Worm (Caenorhabditis elegans): ENCODE measurements around the gene pqn-71.

pqn-71 gene

ce11 chrV:15465032-15465727 is at the start of gene pqn-71:
Gene pqn-71 (plus strand): TSS chrV:15465677.
- TF ChIP-seq F13C5.2 (tag; optimal IDR thresholded peaks at IDR 0.05) (peak; percentile 93), aly-1 (tag; optimal IDR thresholded peaks at IDR 0.05) (peak; percentile 81), hmg-4 (GFP tag; optimal IDR thresholded peaks at IDR 0.05) (peak; percentile 94), tra-4 (tag; optimal IDR thresholded peaks at IDR 0.05) (peak; percentile 77), ceh-13 (GFP tag; optimal IDR thresholded peaks at IDR 0.05) (peak; percentile 55), scrt-1 (GFP tag; IDR thresholded peaks at IDR 0.05) (peak; percentile 83), hnd-1 (tag; optimal IDR thresholded peaks at IDR 0.05) (peak; percentile 69), ama-1 (optimal IDR thresholded peaks at IDR 0.05) (no peak), sea-1 (GFP tag; conservative IDR thresholded peaks at IDR 0.05) (peak; percentile 86), pes-1 (GFP tag; IDR thresholded peaks at IDR 0.05) (peak; percentile 86), ets-7 (tag; optimal IDR thresholded peaks at IDR 0.05) (peak; percentile 67), tbx-37 (GFP tag; conservative IDR thresholded peaks at IDR 0.05) (peak; percentile 72), tbx-11 (GFP tag; IDR thresholded peaks at IDR 0.05) (peak; percentile 78), flt-1 (GFP tag; IDR thresholded peaks at IDR 0.05) (peak; percentile 67), B0310.2 (tag; optimal IDR thresholded peaks at IDR 0.05) (peak; percentile 57), hmbx-1 (tag; optimal IDR thresholded peaks at IDR 0.05) (peak; percentile 65), ceh-36 (tag; optimal IDR thresholded peaks at IDR 0.05) (peak; percentile 74)

DNA sequence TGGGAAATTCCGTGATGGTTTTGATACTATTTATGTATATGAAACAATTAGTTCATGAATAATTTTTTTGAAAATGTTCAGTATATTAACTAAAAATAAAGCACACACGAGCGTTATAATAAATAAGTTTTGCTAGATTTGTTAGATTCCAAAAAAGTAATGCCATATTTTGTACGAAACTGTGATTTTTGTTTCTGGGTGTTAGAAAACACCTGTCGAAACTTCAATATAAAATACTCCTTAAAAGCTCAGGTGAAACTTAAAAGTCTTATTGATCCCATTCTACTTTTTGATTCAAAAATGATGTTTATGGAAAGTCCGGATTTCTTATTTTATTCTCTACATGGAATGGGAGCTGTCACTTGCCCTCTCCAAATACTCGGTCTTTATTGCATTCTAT is 49.5 kb upstream of the pqn-71 start, which contains the start of gene srh-265:
Gene srh-265 (plus strand): TSS at position 301 of the 400 bp plus-strand sequence.
- no peak for TF ChIP-seq aly-1 (tag; optimal IDR thresholded peaks at IDR 0.05)
- TF ChIP-seq scrt-1 (GFP tag; IDR thresholded peaks at IDR 0.05) = no peak
- TF ChIP-seq tbx-37 (GFP tag; conservative IDR thresholded peaks at IDR 0.05) = no peak

DNA sequence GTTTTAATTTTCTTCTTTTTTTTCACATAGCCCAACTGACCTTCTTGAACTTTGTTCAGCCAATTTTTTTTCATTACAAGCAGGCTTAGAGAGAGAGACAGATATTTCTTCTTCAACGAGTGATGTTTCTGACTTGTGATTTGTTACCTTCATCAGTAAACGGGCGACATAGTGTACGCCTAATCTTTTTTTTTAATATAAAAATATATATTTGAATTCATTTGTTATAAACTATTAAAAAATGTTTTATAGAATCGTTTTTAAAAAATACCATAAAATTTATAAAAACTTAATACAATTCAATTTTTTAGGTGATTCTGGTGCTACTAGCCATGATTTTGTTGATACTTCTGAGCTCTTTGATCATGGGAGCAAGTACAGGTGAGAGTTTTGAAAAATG is 47.7 kb upstream of the pqn-71 start, which contains the start of gene T06E6.10:
Gene T06E6.10 (plus strand): TSS at position 301 of the 400 bp plus-strand sequence.
- TF ChIP-seq ama-1 (optimal IDR thresholded peaks at IDR 0.05) = no peak
- no peak for TF ChIP-seq ceh-36 (tag; optimal IDR thresholded peaks at IDR 0.05)
- no peak for TF ChIP-seq B0310.2 (tag; optimal IDR thresholded peaks at IDR 0.05)
- TF ChIP-seq ceh-13 (GFP tag; optimal IDR thresholded peaks at IDR 0.05) = no peak
- TF ChIP-seq ets-7 (tag; optimal IDR thresholded peaks at IDR 0.05) = no peak
- no peak for TF ChIP-seq flt-1 (GFP tag; IDR thresholded peaks at IDR 0.05)
- no peak for TF ChIP-seq hnd-1 (tag; optimal IDR thresholded peaks at IDR 0.05)
- no peak for TF ChIP-seq hmbx-1 (tag; optimal IDR thresholded peaks at IDR 0.05)
- TF ChIP-seq F13C5.2 (tag; optimal IDR thresholded peaks at IDR 0.05) = no peak
- no peak for TF ChIP-seq hmg-4 (GFP tag; optimal IDR thresholded peaks at IDR 0.05)
- no peak for TF ChIP-seq scrt-1 (GFP tag; IDR thresholded peaks at IDR 0.05)
- no peak for TF ChIP-seq tra-4 (tag; optimal IDR thresholded peaks at IDR 0.05)
- TF ChIP-seq aly-1 (tag; optimal IDR thresholded peaks at IDR 0.05) = no peak
- no peak for TF ChIP-seq pes-1 (GFP tag; IDR thresholded peaks at IDR 0.05)
- no peak for TF ChIP-seq tbx-11 (GFP tag; IDR thresholded peaks at IDR 0.05)

DNA sequence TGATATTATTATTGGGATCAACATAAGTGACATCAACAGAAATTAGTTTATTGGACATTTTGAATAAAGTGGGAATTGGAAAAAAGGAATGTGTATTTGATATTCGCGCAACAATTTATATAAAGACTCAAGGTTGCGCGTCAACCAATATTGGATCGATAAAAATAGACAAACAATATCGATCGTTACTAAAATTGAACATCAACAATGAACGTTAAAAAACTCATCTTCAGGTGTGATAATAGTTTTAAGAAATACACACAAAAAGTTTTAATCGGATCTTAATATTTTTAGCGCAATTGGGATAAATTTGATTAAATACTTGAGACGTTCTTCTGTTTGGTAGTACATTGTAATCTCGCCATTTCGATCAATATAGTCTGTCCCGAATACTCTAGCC is 41.9 kb upstream of the pqn-71 start, which contains the start of gene fbxa-104:
Gene fbxa-104 (minus strand): TSS at position 83 of the 400 bp plus-strand sequence.
- no peak for TF ChIP-seq tbx-11 (GFP tag; IDR thresholded peaks at IDR 0.05)
- TF ChIP-seq F13C5.2 (tag; optimal IDR thresholded peaks at IDR 0.05) = no peak
- no peak for TF ChIP-seq sea-1 (GFP tag; conservative IDR thresholded peaks at IDR 0.05)

DNA sequence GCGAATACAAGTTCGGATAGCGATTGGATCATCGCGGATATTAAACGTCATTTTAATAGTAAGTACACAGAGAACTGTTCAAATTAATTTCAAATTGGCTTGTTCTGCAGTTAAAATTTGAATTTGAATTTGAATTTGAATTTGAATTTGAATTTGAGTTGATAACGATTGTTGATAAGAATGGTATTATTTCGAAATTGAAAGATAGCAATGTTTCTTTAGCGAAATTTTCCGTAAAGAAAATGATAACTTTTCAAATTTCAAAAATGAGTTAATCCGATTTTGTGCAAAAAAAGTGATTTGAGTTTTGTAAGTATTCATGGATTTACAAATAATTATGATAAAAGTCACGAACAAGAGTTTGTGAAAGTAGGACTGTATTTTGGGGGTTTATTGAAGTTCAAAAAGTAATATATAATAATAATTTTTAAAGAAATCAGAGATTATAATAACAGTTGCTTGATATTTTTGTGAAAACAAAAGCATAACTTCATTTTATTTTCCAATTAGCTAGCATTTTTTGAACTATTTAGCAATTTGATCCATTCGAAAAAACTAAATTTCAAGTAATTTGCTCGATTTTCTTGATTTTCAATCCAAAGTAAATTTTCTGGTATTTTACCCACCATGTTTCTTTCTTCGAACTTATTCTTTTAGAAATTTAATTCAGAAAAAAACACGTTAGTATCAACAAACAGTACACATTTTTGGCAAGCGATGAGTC is 39.9 kb upstream of the pqn-71 start, which contains the start of gene Y36E3A.2:
Gene Y36E3A.2 (plus strand): TSS at position 674 of the 724 bp plus-strand sequence.
- TF ChIP-seq hnd-1 (tag; optimal IDR thresholded peaks at IDR 0.05) (no peak), pes-1 (GFP tag; IDR thresholded peaks at IDR 0.05) (no peak), F13C5.2 (tag; optimal IDR thresholded peaks at IDR 0.05) (no peak), hmbx-1 (tag; optimal IDR thresholded peaks at IDR 0.05) (no peak), hmg-4 (GFP tag; optimal IDR thresholded peaks at IDR 0.05) (no peak), ets-7 (tag; optimal IDR thresholded peaks at IDR 0.05) (no peak), scrt-1 (GFP tag; IDR thresholded peaks at IDR 0.05) (no peak)

- TF ChIP-seq ets-7 (tag; optimal IDR thresholded peaks at IDR 0.05) (no peak), tra-4 (tag; optimal IDR thresholded peaks at IDR 0.05) (no peak), aly-1 (tag; optimal IDR thresholded peaks at IDR 0.05) (no peak), ama-1 (optimal IDR thresholded peaks at IDR 0.05) (no peak), ceh-36 (tag; optimal IDR thresholded peaks at IDR 0.05) (no peak), tbx-11 (GFP tag; IDR thresholded peaks at IDR 0.05) (no peak), hmg-4 (GFP tag; optimal IDR thresholded peaks at IDR 0.05) (no peak), pes-1 (GFP tag; IDR thresholded peaks at IDR 0.05) (no peak), sea-1 (GFP tag; conservative IDR thresholded peaks at IDR 0.05) (no peak), scrt-1 (GFP tag; IDR thresholded peaks at IDR 0.05) (no peak), hnd-1 (tag; optimal IDR thresholded peaks at IDR 0.05) (no peak), tbx-37 (GFP tag; conservative IDR thresholded peaks at IDR 0.05) (no peak), hmbx-1 (tag; optimal IDR thresholded peaks at IDR 0.05) (no peak), flt-1 (GFP tag; IDR thresholded peaks at IDR 0.05) (no peak), ceh-13 (GFP tag; optimal IDR thresholded peaks at IDR 0.05) (no peak), F13C5.2 (tag; optimal IDR thresholded peaks at IDR 0.05) (no peak), B0310.2 (tag; optimal IDR thresholded peaks at IDR 0.05) (no peak)
These were observed 38.5 kb upstream of the pqn-71 start, which contains the start of gene fbxa-209 for ce11 chrV:15426944-15427343. Gene fbxa-209 (minus strand): TSS chrV:15427044.

Measured in whole organism, early embryonic.